Fruit fly (Drosophila melanogaster) whole organism, pupa: ENCODE data around the gene bark.
A peak's percentile ranks its signal among the peaks of the same experiment; 100 is the strongest.

Experiments used
- CG10348 ChIP-seq: fragments of 200-800 bp; sonication (Bioruptor generic); IDR thresholded peaks from 2 replicates; pipeline ENCODE4 v1.3.6; 2022; ENCODE audit warnings: missing biosample characterization, missing genetic modification characterization
- CG13204 ChIP-seq: fragments of 200-800 bp; sonication (Bioruptor generic); optimal IDR thresholded peaks from 2 replicates; lab custom pipeline; 2018; ENCODE audit warnings: missing biosample characterization, mild to moderate bottlenecking, missing genetic modification characterization, moderate library complexity
- CG14655 ChIP-seq: fragments of 200-800 bp; sonication (Bioruptor generic); optimal IDR thresholded peaks from 3 replicates; lab custom pipeline; 2017; ENCODE audit warnings: mild to moderate bottlenecking, missing biosample characterization, missing genetic modification reagents, missing genetic modification characterization
- CG32121 ChIP-seq: fragments of 200-800 bp; sonication (Bioruptor generic); IDR thresholded peaks from 2 replicates; pipeline ENCODE4 v1.3.6; 2022; ENCODE audit warnings: missing biosample characterization, missing genetic modification characterization
- CG34367 ChIP-seq: fragments of 200-800 bp; sonication (Bioruptor generic); optimal IDR thresholded peaks from 2 replicates; lab custom pipeline; 2018; ENCODE audit warnings: missing biosample characterization, mild to moderate bottlenecking, missing genetic modification characterization
- CG4496 ChIP-seq: fragments of 200-800 bp; sonication (Bioruptor generic); IDR thresholded peaks from 3 replicates; pipeline ENCODE4 v1.3.6; 2022; ENCODE audit warnings: missing biosample characterization, missing genetic modification characterization
- CG8159 ChIP-seq: fragments of 200-800 bp; sonication (Bioruptor generic); optimal IDR thresholded peaks from 3 replicates; lab custom pipeline; 2018; ENCODE audit warnings: missing biosample characterization, mild to moderate bottlenecking, missing genetic modification characterization, moderate library complexity
- CG9948 ChIP-seq: fragments of 200-800 bp; sonication (Bioruptor generic); optimal IDR thresholded peaks from 2 replicates; lab custom pipeline; 2018; ENCODE audit warnings: missing biosample characterization, mild to moderate bottlenecking, missing genetic modification characterization, moderate library complexity
- D1 ChIP-seq: fragments of 200-800 bp; sonication (Bioruptor generic); optimal IDR thresholded peaks from 2 replicates; lab custom pipeline; 2018; ENCODE audit warnings: missing biosample characterization, mild to moderate bottlenecking, missing genetic modification characterization, moderate library complexity
- Pif1B ChIP-seq: fragments of 200-800 bp; sonication (Bioruptor generic); optimal IDR thresholded peaks from 3 replicates; lab custom pipeline; 2016; ENCODE audit warnings: missing biosample characterization, missing genetic modification characterization
- Snoo ChIP-seq: fragments of 200-800 bp; sonication (Bioruptor generic); optimal IDR thresholded peaks from 3 replicates; lab custom pipeline; 2017; ENCODE audit warnings: missing biosample characterization, mild to moderate bottlenecking, missing genetic modification characterization, inconsistent platforms
- fd96Ca ChIP-seq: fragments of 200-800 bp; sonication (Bioruptor generic); IDR thresholded peaks from 3 replicates; pipeline ENCODE4 v1.3.6; 2022; ENCODE audit warnings: missing biosample characterization, missing genetic modification characterization
- gl ChIP-seq: fragments of 200-800 bp; sonication (Bioruptor generic); optimal IDR thresholded peaks from 2 replicates; lab custom pipeline; 2018; ENCODE audit warnings: missing biosample characterization, mild to moderate bottlenecking, missing genetic modification characterization

DNA sequence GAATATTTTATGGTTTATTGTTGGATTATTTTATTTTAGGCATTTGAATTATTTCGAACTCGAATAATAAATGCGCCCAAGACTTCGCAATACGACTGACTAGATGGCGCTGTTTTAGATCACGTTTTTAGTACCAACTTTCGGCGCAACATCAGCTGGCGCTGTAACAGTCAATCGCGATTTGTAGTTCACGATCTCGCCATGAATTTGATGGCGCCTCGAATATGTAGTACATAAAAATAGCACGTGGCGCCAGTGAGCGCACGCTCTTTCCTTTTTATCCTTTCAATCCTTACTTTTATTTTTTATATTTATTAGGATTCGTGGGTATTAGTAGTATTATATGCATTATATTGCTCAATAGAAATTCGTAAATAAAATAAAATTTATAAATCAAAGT, 721 bp upstream of the bark start:
- TF ChIP-seq CG13204 (GFP tag; lab: Kevin White, UChicago) (no peak), CG8159 (tag; lab: Kevin White, UChicago) (no peak), CG4496 (peak; percentile 86), CG34367 (tag; lab: Kevin White, UChicago) (no peak), D1 (tag; lab: Kevin White, UChicago) (no peak), Snoo (tag; lab: Kevin White, UChicago) (peak; percentile 42), gl (tag; lab: Kevin White, UChicago) (no peak), Pif1B (GFP tag; lab: Kevin White, UChicago) (no peak), CG32121 (no peak), CG9948 (tag; lab: Kevin White, UChicago) (no peak), CG14655 (GFP tag; lab: Kevin White, UChicago) (no peak), fd96Ca (GFP tag; lab: Robert Waterston, UW) (no peak; the same call in 2 of the 3 replicates), CG10348 (GFP tag; lab: Robert Waterston, UW) (no peak)
